Worm (Caenorhabditis elegans) whole organism, young adult: Measurements from ENCODE around the gene oac-2.

ENCODE experiments used
- D2030.7 ChIP-seq: fragments of 200-800 bp; sonication (Bioruptor generic); IDR thresholded peaks from 2 replicates; pipeline ENCODE4 v1.3.6; 2022; ENCODE audit warnings: missing genetic modification reagents, missing genetic modification characterization, missing compliant biosample characterization
- F37B4.10 ChIP-seq: fragments of 200-800 bp; sonication (Bioruptor generic); IDR thresholded peaks from 2 replicates; pipeline ENCODE4 v1.3.6; 2022; ENCODE audit warnings: missing genetic modification characterization, missing compliant biosample characterization
- F52B5.7 ChIP-seq: sonication (generic microtip); optimal IDR thresholded peaks from 2 replicates; lab custom pipeline; 2016; ENCODE audit warnings: mild to moderate bottlenecking, missing genetic modification characterization, missing compliant biosample characterization
- Y53G8AR.9 ChIP-seq: fragments of 200-800 bp; sonication (Bioruptor generic); conservative IDR thresholded peaks from 2 replicates; pipeline ENCODE4 v1.3.6; 2022; ENCODE audit warnings: missing genetic modification reagents, missing genetic modification characterization, missing compliant biosample characterization
- Y67H2A.10 ChIP-seq: fragments of 200-800 bp; sonication (Bioruptor generic); conservative IDR thresholded peaks from 2 replicates; pipeline ENCODE4 v1.3.6; 2022; ENCODE audit warnings: missing genetic modification reagents, missing genetic modification characterization, missing compliant biosample characterization
- Y95B8A.8 ChIP-seq: fragments of 200-800 bp; sonication (Bioruptor generic); IDR thresholded peaks from 2 replicates; pipeline ENCODE4 v1.3.6; 2022; ENCODE audit warnings: missing genetic modification reagents, missing genetic modification characterization, missing compliant biosample characterization
- ZK185.1 ChIP-seq: sonication (generic microtip); optimal IDR thresholded peaks from 2 replicates; lab custom pipeline; 2016; ENCODE audit warnings: mild to moderate bottlenecking, missing genetic modification characterization, missing compliant biosample characterization; ENCODE audit not compliant: poor library complexity, severe bottlenecking
- ama-1 ChIP-seq, 3 experiments: fragments of 150-350 bp in 1 of 3; sonication (generic microtip) in 2 of 3; optimal IDR thresholded peaks; 2 replicates each; lab custom pipeline; 2014 to 2018; ENCODE audit warnings: missing biosample characterization in 2 of 3, missing genetic modification characterization in 2 of 3, missing genetic modification reagents in 2 of 3
- athp-1 ChIP-seq: sonication (generic microtip); optimal IDR thresholded peaks from 2 replicates; lab custom pipeline; 2017; ENCODE audit warnings: mild to moderate bottlenecking, missing genetic modification characterization, missing compliant biosample characterization
- attf-5 ChIP-seq: fragments of 200-800 bp; sonication (Bioruptor generic); optimal IDR thresholded peaks from 2 replicates; lab custom pipeline; 2018; ENCODE audit warnings: mild to moderate bottlenecking, missing genetic modification characterization, missing compliant biosample characterization
- attf-6 ChIP-seq: fragments of 200-800 bp; sonication (Bioruptor generic); IDR thresholded peaks from 2 replicates; pipeline ENCODE4 v1.3.6; 2022; ENCODE audit warnings: missing genetic modification reagents, missing genetic modification characterization, missing compliant biosample characterization
- bed-2 ChIP-seq: fragments of 200-800 bp; sonication (Bioruptor generic); IDR thresholded peaks from 2 replicates; pipeline ENCODE4 v1.3.6; 2022; ENCODE audit warnings: missing genetic modification reagents, missing genetic modification characterization, missing compliant biosample characterization
- cebp-1 ChIP-seq, 2 experiments: fragments of 200-800 bp in 1 of 2; sonication (Bioruptor generic) in 1 of 2; sonication (generic microtip) in 1 of 2; IDR thresholded peaks in 1 of 2; optimal IDR thresholded peaks in 1 of 2; 2 replicates each; pipeline versions ENCODE4 v1.3.6 to Lab custom; 2017 to 2022; ENCODE audit warnings: missing compliant biosample characterization in 2 of 2, missing genetic modification characterization in 2 of 2, mild to moderate bottlenecking in 1 of 2, missing genetic modification reagents in 1 of 2, moderate library complexity in 1 of 2
- cebp-2 ChIP-seq: fragments of 200-800 bp; sonication (Bioruptor generic); IDR thresholded peaks from 2 replicates; pipeline ENCODE4 v1.3.6; 2022; ENCODE audit warnings: missing genetic modification characterization, missing compliant biosample characterization
- dpff-1 ChIP-seq: sonication (generic microtip); optimal IDR thresholded peaks from 2 replicates; lab custom pipeline; 2017; ENCODE audit warnings: mild to moderate bottlenecking, missing genetic modification characterization, missing compliant biosample characterization
- dpl-1 ChIP-seq: fragments of 150-350 bp; optimal IDR thresholded peaks from 2 replicates; lab custom pipeline; 2014; ENCODE audit warnings: missing biosample characterization, missing genetic modification reagents, missing genetic modification characterization
- efl-1 ChIP-seq: fragments of 150-350 bp; optimal IDR thresholded peaks from 2 replicates; lab custom pipeline; 2014; ENCODE audit warnings: missing biosample characterization, missing genetic modification reagents, missing genetic modification characterization
- egl-18 ChIP-seq: fragments of 200-800 bp; sonication (Bioruptor generic); IDR thresholded peaks from 2 replicates; pipeline ENCODE4 v1.3.6; 2022; ENCODE audit warnings: missing genetic modification reagents, missing genetic modification characterization, missing compliant biosample characterization
- egrh-3 ChIP-seq: fragments of 200-800 bp; sonication (Bioruptor generic); IDR thresholded peaks from 2 replicates; pipeline ENCODE4 v1.3.6; 2022; ENCODE audit warnings: missing genetic modification reagents, missing genetic modification characterization, missing compliant biosample characterization
- gei-17 ChIP-seq: fragments of 200-800 bp; sonication (Bioruptor generic); optimal IDR thresholded peaks from 2 replicates; lab custom pipeline; 2018; ENCODE audit warnings: mild to moderate bottlenecking, missing genetic modification characterization, missing compliant biosample characterization
- lin-35 ChIP-seq, 3 experiments: fragments of 150-350 bp in 2 of 3; sonication (generic microtip) in 1 of 3; optimal IDR thresholded peaks; 2 replicates each; lab custom pipeline; 2014 to 2018; ENCODE audit warnings: missing biosample characterization in 3 of 3, missing genetic modification characterization in 3 of 3, missing genetic modification reagents in 3 of 3
- lir-1 ChIP-seq: fragments of 200-800 bp; sonication (Bioruptor generic); conservative IDR thresholded peaks from 2 replicates; pipeline ENCODE4 v1.3.6; 2022; ENCODE audit warnings: missing genetic modification reagents, missing genetic modification characterization, missing compliant biosample characterization
- lsl-1 ChIP-seq: fragments of 200-800 bp; sonication (Bioruptor generic); optimal IDR thresholded peaks from 2 replicates; lab custom pipeline; 2018; ENCODE audit warnings: mild to moderate bottlenecking, missing genetic modification characterization, moderate library complexity, missing compliant biosample characterization
- nfya-1 ChIP-seq: sonication (generic microtip); optimal IDR thresholded peaks from 2 replicates; lab custom pipeline; 2017; ENCODE audit warnings: antibody characterized with exemption, missing compliant biosample characterization, missing genetic modification characterization, borderline replicate concordance; ENCODE audit not compliant: insufficient read depth
- nfya-2 ChIP-seq: fragments of 200-800 bp; sonication (Bioruptor generic); IDR thresholded peaks from 2 replicates; pipeline ENCODE4 v1.3.6; 2022; ENCODE audit warnings: missing genetic modification reagents, missing genetic modification characterization, missing compliant biosample characterization
- rcor-1 ChIP-seq: fragments of 200-800 bp; sonication (Bioruptor generic); IDR thresholded peaks from 2 replicates; pipeline ENCODE4 v1.3.6; 2022; ENCODE audit warnings: missing genetic modification reagents, missing genetic modification characterization, missing compliant biosample characterization
- rpc-1 ChIP-seq, 2 experiments: fragments of 150-350 bp in 1 of 2; sonication (generic microtip) in 1 of 2; optimal IDR thresholded peaks; 2 replicates each; lab custom pipeline; 2014 to 2018; ENCODE audit warnings: missing biosample characterization in 1 of 2, missing genetic modification characterization in 1 of 2, missing genetic modification reagents in 1 of 2, missing genotype in 1 of 2
- sea-2 ChIP-seq: fragments of 200-800 bp; sonication (Bioruptor generic); IDR thresholded peaks from 2 replicates; pipeline ENCODE4 v1.3.6; 2022; ENCODE audit warnings: missing genetic modification characterization, missing compliant biosample characterization
- somi-1 ChIP-seq: fragments of 200-800 bp; sonication (Bioruptor generic); optimal IDR thresholded peaks from 2 replicates; lab custom pipeline; 2018; ENCODE audit warnings: mild to moderate bottlenecking, missing genetic modification characterization, missing compliant biosample characterization
- sptf-2 ChIP-seq: fragments of 200-800 bp; sonication (Bioruptor generic); optimal IDR thresholded peaks from 2 replicates; lab custom pipeline; 2018; ENCODE audit warnings: mild to moderate bottlenecking, missing genetic modification characterization, missing compliant biosample characterization
- tbx-9 ChIP-seq: sonication (generic microtip); optimal IDR thresholded peaks from 2 replicates; lab custom pipeline; 2016; ENCODE audit warnings: borderline replicate concordance, missing genetic modification characterization, inconsistent platforms, missing compliant biosample characterization
- unc-130 ChIP-seq: sonication (generic microtip); optimal IDR thresholded peaks from 2 replicates; lab custom pipeline; 2016; ENCODE audit warnings: missing genetic modification reagents, missing genetic modification characterization, missing compliant biosample characterization
- ztf-18 ChIP-seq: sonication (generic microtip); optimal IDR thresholded peaks from 2 replicates; lab custom pipeline; 2016; ENCODE audit warnings: missing genotype, mild to moderate bottlenecking, missing genetic modification characterization, missing compliant biosample characterization

oac-2 gene

DNA sequence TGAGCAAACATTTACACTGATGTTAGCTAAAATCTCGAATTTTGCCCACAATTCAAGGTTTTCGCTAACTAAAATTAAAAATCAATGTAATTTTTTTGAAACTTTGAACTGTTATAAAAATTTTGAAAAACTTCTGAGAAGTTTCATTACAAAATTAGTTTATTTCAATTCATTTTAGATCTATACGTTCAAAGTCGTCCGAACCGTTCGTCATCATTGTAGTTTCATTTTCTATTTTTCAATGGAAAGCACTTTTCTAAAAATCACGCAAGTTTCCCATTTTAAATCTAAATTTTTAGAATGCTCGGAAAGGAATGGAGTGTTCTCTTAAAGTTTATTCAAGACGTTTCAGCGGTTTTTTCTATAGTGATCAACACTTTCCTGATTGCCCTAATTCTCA is 35.0 kb upstream of the oac-2 start, which contains the start of gene str-228:
str-228 (plus strand) TSS at position 301 of the 400 bp plus-strand sequence.
- TF ChIP-seq unc-130 (GFP tag; lab: Kevin White, UChicago) (no peak), egl-18 (GFP tag; lab: Robert Waterston, UW) (no peak), ztf-18 (tag; lab: Kevin White, UChicago) (no peak), ama-1 (optimal IDR thresholded peaks at IDR 0.05; lab: Kevin White, UChicago) (no peak), ama-1 (GFP tag; optimal IDR thresholded peaks at IDR 0.05; lab: Kevin White, UChicago) (no peak), Y67H2A.10 (GFP tag; lab: Robert Waterston, UW) (no peak), dpff-1 (tag; lab: Kevin White, UChicago) (no peak), nfya-1 (tag; lab: Kevin White, UChicago) (no peak), somi-1 (no peak), nfya-2 (GFP tag; lab: Robert Waterston, UW) (no peak), athp-1 (tag; lab: Kevin White, UChicago) (no peak), lir-1 (GFP tag; lab: Robert Waterston, UW) (no peak), rpc-1 (optimal IDR thresholded peaks at IDR 0.05; lab: Kevin White, UChicago) (no peak), rpc-1 (tag; optimal IDR thresholded peaks at IDR 0.05; lab: Kevin White, UChicago) (no peak), tbx-9 (tag; lab: Kevin White, UChicago) (no peak), sptf-2 (no peak), bed-2 (GFP tag; lab: Robert Waterston, UW) (no peak)

ce11 chrV:3507691-3508090 is 32.8 kb upstream of the oac-2 start, which contains the start of gene str-225:
Gene str-225 (plus strand): TSS chrV:3507822.
- TF ChIP-seq rcor-1 (GFP tag; lab: Robert Waterston, UW): no peak
- TF ChIP-seq dpl-1 (GFP tag; lab: Kevin White, UChicago): no peak
- no peak for TF ChIP-seq attf-6 (GFP tag; lab: Robert Waterston, UW)
- no peak for TF ChIP-seq attf-5 (GFP tag; lab: Kevin White, UChicago)
- no peak for TF ChIP-seq F37B4.10
- TF ChIP-seq Y95B8A.8: no peak
- TF ChIP-seq Y53G8AR.9 (GFP tag; lab: Robert Waterston, UW): no peak
- TF ChIP-seq lin-35 (GFP tag; optimal IDR thresholded peaks at IDR 0.05; lab: Kevin White, UChicago): no peak
- no peak for TF ChIP-seq cebp-2 (GFP tag; lab: Robert Waterston, UW)
- TF ChIP-seq cebp-1 (GFP tag; IDR thresholded peaks at IDR 0.05; lab: Robert Waterston, UW): no peak
- TF ChIP-seq cebp-1 (tag; optimal IDR thresholded peaks at IDR 0.05; lab: Kevin White, UChicago): no peak
- TF ChIP-seq egrh-3 (GFP tag; lab: Robert Waterston, UW): no peak
- TF ChIP-seq ama-1 (optimal IDR thresholded peaks at IDR 0.05; lab: Kevin White, UChicago): no peak
- TF ChIP-seq ama-1 (GFP tag; optimal IDR thresholded peaks at IDR 0.05; lab: Kevin White, UChicago): no peak
- no peak for TF ChIP-seq D2030.7 (GFP tag; lab: Robert Waterston, UW)
- no peak for TF ChIP-seq efl-1 (GFP tag; lab: Kevin White, UChicago)
- TF ChIP-seq sea-2 (GFP tag; lab: Robert Waterston, UW): no peak
- TF ChIP-seq gei-17 (GFP tag; lab: Kevin White, UChicago): no peak
- no peak for TF ChIP-seq ZK185.1 (tag; lab: Kevin White, UChicago)
- TF ChIP-seq F52B5.7 (tag; lab: Kevin White, UChicago): no peak

- TF ChIP-seq lsl-1 (GFP tag; lab: Kevin White, UChicago): peak; percentile 24
- TF ChIP-seq, all 124 proteins: peak for 1; not testable (repeated sequence) for 123
These were observed 31.3 kb upstream of the oac-2 start, which contains the start of gene ugt-64 for ce11 chrV:3506252-3506651. Gene ugt-64 (minus strand): TSS chrV:3506352.
